Worm (Caenorhabditis elegans) whole organism, mixed stage, embryonic: ENCODE results near the gene H43E16.1.

ENCODE experiments used
- M03D4.4 ChIP-seq: sonication (generic microtip); optimal IDR thresholded peaks from 2 replicates; lab custom pipeline; 2017; ENCODE audit warnings: mild to moderate bottlenecking, missing genetic modification characterization, missing compliant biosample characterization
- bed-3 ChIP-seq: fragments of 200-800 bp; sonication (Bioruptor generic); optimal IDR thresholded peaks from 3 replicates; lab custom pipeline; 2018; ENCODE audit warnings: mild to moderate bottlenecking, missing genetic modification characterization, moderate library complexity, missing compliant biosample characterization
- ceh-39 ChIP-seq: fragments of 150-350 bp; optimal IDR thresholded peaks from 2 replicates; lab custom pipeline; 2014; ENCODE audit warnings: missing biosample characterization, missing genetic modification characterization
- ceh-43 ChIP-seq: fragments of 200-800 bp; sonication (Bioruptor generic); optimal IDR thresholded peaks from 2 replicates; lab custom pipeline; 2018; ENCODE audit warnings: mild to moderate bottlenecking, missing genetic modification characterization, moderate library complexity, missing compliant biosample characterization
- ces-1 ChIP-seq: fragments of 150-350 bp; optimal IDR thresholded peaks from 2 replicates; lab custom pipeline; 2014; ENCODE audit warnings: missing biosample characterization, missing genetic modification reagents, missing genetic modification characterization
- cnd-1 ChIP-seq: fragments of 200-800 bp; sonication (Bioruptor generic); optimal IDR thresholded peaks from 2 replicates; lab custom pipeline; 2018; ENCODE audit warnings: mild to moderate bottlenecking, missing genetic modification characterization, missing compliant biosample characterization
- drap-1 ChIP-seq: fragments of 200-800 bp; sonication (Bioruptor generic); optimal IDR thresholded peaks from 3 replicates; lab custom pipeline; 2018; ENCODE audit warnings: mild to moderate bottlenecking, missing genetic modification characterization, missing compliant biosample characterization
- elt-1 ChIP-seq: sonication (generic microtip); optimal IDR thresholded peaks from 2 replicates; lab custom pipeline; 2017; ENCODE audit warnings: missing genetic modification characterization, mild to moderate bottlenecking, missing compliant biosample characterization, antibody characterized with exemption, moderate library complexity, borderline replicate concordance; ENCODE audit not compliant: insufficient read depth
- elt-3 ChIP-seq: fragments of 150-350 bp; optimal IDR thresholded peaks from 2 replicates; lab custom pipeline; 2014; ENCODE audit warnings: missing biosample characterization, missing genetic modification characterization
- flh-1 ChIP-seq: fragments of 200-800 bp; sonication (Bioruptor generic); optimal IDR thresholded peaks from 2 replicates; lab custom pipeline; 2018; ENCODE audit warnings: mild to moderate bottlenecking, missing genetic modification characterization, moderate library complexity, missing compliant biosample characterization
- hlh-1 ChIP-seq: fragments of 150-350 bp; optimal IDR thresholded peaks from 2 replicates; lab custom pipeline; 2014; ENCODE audit warnings: missing biosample characterization, missing genetic modification reagents, missing genetic modification characterization
- lin-13 ChIP-seq: fragments of 150-350 bp; optimal IDR thresholded peaks from 2 replicates; lab custom pipeline; 2014; ENCODE audit warnings: missing biosample characterization, missing genetic modification characterization
- lin-32 ChIP-seq: fragments of 200-800 bp; sonication (Bioruptor generic); optimal IDR thresholded peaks from 2 replicates; lab custom pipeline; 2018; ENCODE audit warnings: mild to moderate bottlenecking, missing genetic modification characterization, missing compliant biosample characterization
- mls-2 ChIP-seq: sonication (generic microtip); optimal IDR thresholded peaks from 2 replicates; lab custom pipeline; 2016; ENCODE audit warnings: mild to moderate bottlenecking, missing genetic modification characterization, moderate library complexity, missing compliant biosample characterization
- nhr-12 ChIP-seq: fragments of 150-350 bp; optimal IDR thresholded peaks from 2 replicates; lab custom pipeline; 2014; ENCODE audit warnings: missing biosample characterization, missing genetic modification characterization
- nhr-28 ChIP-seq: fragments of 150-350 bp; optimal IDR thresholded peaks from 2 replicates; lab custom pipeline; 2014; ENCODE audit warnings: missing biosample characterization, missing genetic modification characterization
- nhr-76 ChIP-seq: sonication (generic microtip); optimal IDR thresholded peaks from 2 replicates; lab custom pipeline; 2017; ENCODE audit warnings: missing biosample characterization, missing genetic modification characterization
- snpc-4 ChIP-seq: fragments of 150-350 bp; optimal IDR thresholded peaks from 2 replicates; lab custom pipeline; 2014; ENCODE audit warnings: missing biosample characterization, missing genetic modification characterization
- sptf-1 ChIP-seq: sonication (generic microtip); optimal IDR thresholded peaks from 2 replicates; lab custom pipeline; 2017; ENCODE audit warnings: mild to moderate bottlenecking, missing genetic modification characterization, moderate library complexity, missing compliant biosample characterization
- tbx-8 ChIP-seq: fragments of 200-800 bp; sonication (Bioruptor generic); optimal IDR thresholded peaks from 2 replicates; lab custom pipeline; 2018; ENCODE audit warnings: mild to moderate bottlenecking, missing genetic modification characterization, moderate library complexity, missing compliant biosample characterization
- unc-120 ChIP-seq: sonication (generic microtip); optimal IDR thresholded peaks from 2 replicates; lab custom pipeline; 2017; ENCODE audit warnings: missing genetic modification characterization, missing compliant biosample characterization; ENCODE audit not compliant: poor library complexity, severe bottlenecking
- unc-39 ChIP-seq: fragments of 150-350 bp; optimal IDR thresholded peaks from 2 replicates; lab custom pipeline; 2014; ENCODE audit warnings: missing biosample characterization, missing genetic modification characterization
- unc-62 ChIP-seq: fragments of 150-350 bp; optimal IDR thresholded peaks from 2 replicates; lab custom pipeline; 2014; ENCODE audit warnings: missing biosample characterization, missing genetic modification reagents, missing genetic modification characterization
- ztf-11 ChIP-seq: fragments of 150-350 bp; optimal IDR thresholded peaks from 2 replicates; lab custom pipeline; 2014; ENCODE audit warnings: missing biosample characterization, missing genetic modification characterization

Gene H43E16.1

DNA sequence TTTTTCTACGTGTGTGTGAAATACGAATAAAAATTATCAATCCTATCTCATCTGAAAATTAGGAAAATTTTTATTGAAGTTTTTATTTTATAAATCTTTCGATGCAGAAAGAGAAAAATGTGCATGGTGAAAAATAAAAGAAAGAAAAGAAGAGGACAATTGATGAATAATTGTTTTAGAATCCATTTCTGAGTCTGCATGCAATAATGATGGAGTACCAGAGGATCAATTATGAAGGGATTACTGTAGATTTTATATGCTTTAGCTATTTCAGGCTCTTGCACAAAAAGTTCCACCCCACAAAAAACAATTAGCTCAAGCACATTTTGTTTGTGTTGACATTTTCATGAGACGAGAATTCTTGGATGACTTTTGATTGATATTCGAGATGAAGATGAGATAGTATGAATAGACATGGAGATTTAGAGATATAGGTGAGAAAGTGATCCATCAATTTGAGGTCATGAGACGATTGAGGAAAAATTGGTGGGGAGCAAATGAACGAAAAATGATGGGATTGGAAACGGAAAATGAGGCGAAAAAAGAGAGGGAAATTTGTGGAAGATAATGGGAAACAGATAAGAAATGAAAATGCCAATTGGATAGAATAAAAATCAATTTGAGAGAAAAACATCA, 31.6 kb downstream of the H43E16.1 start, which contains the start of gene rpy-1:
rpy-1 (minus strand) TSS at position 51 of the 636 bp plus-strand sequence.
- TF ChIP-seq lin-13 (no peak), unc-120 (tag; lab: Kevin White, UChicago) (peak; percentile 35), cnd-1 (tag; lab: Kevin White, UChicago) (no peak), nhr-76 (tag; lab: Kevin White, UChicago) (no peak), lin-32 (GFP tag; lab: Kevin White, UChicago) (no peak), ztf-11 (no peak), elt-3 (tag; lab: Kevin White, UChicago) (no peak), ceh-43 (GFP tag; lab: Kevin White, UChicago) (no peak), drap-1 (GFP tag; lab: Kevin White, UChicago) (no peak), nhr-12 (no peak), unc-62 (GFP tag; lab: Kevin White, UChicago) (peak; percentile 85), elt-1 (tag; lab: Kevin White, UChicago) (no peak), mls-2 (tag; lab: Kevin White, UChicago) (no peak), sptf-1 (tag; lab: Kevin White, UChicago) (no peak)

DNA sequence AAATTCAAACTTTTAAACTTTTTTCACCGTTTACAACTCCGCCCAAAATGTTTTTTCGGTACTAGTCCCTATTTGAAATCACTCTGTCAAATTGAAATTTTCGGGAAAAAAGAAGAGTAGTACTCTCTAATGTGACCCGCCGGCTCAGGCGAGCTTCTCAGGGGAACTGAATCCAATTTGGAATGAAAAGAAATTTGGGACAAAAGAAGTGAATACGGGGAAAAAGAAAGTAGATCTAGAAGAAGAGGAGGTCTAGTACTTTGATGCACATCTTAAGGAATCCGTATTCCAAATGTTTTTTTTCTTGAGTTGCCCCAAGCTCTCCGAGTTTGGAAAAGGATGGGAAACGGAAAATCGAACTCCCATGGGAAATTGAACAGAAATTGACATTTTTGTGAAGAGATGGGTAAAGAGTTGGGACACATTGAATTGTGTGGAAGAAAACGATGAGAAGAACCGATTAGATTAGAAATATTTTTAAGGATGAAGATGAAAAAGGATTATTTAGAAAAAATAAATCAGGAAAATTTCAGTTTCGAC, 32.6 kb downstream of the H43E16.1 start:
- TF ChIP-seq ces-1 (GFP tag; lab: Kevin White, UChicago) (peak; percentile 82), snpc-4 (no peak), mls-2 (tag; lab: Kevin White, UChicago) (no peak)
- TF ChIP-seq, all 35 proteins: peak for 1

DNA sequence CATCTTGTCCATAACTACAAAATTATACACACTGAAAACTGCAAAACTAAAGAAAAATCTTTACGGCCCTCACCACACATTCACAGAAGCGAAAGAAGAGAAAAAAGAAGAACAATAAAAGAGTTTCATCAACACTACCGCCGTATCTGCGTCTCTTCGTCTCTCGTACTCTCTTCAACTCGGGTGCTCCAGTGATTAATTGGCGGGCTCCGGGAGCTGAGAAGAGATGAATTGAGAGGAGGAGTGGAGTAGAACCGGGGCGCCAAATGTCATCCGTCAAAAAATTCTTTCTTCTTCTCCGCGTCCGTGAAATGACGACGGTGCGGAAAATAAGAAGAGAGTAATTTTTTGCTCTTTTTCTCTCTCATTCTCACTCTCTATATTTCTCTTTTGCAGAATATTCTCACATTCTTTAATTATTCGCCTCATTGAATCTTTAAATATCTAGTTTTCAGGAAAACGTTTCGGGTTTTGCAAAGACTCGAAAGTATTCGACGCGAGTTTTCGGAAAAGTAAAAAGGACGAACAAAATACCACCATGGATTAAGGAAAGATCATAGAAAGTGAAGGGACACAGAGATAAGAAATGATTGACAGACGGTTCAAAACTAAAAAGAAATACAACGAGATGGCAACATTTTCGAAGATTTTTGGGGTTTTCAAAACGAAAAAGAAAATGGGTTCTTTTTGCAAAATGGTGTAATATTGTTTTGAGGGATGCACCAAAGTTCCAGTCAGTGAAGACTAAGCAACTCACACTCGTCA, 33.6 kb downstream of the H43E16.1 start:
- no peak for TF ChIP-seq tbx-8 (GFP tag; lab: Kevin White, UChicago)
- TF ChIP-seq M03D4.4: no peak
- no peak for TF ChIP-seq elt-3 (tag; lab: Kevin White, UChicago)
- no peak for TF ChIP-seq mls-2 (tag; lab: Kevin White, UChicago)
- TF ChIP-seq nhr-28: no peak
- TF ChIP-seq ceh-39: no peak
- TF ChIP-seq ztf-11: no peak
- TF ChIP-seq ces-1 (GFP tag; lab: Kevin White, UChicago): peak; percentile 49
- TF ChIP-seq flh-1 (GFP tag; lab: Kevin White, UChicago): no peak
- peak; percentile 61 for TF ChIP-seq hlh-1
- TF ChIP-seq bed-3 (GFP tag; lab: Kevin White, UChicago): no peak
- peak; percentile 50 for TF ChIP-seq unc-62 (GFP tag; lab: Kevin White, UChicago)
- TF ChIP-seq unc-120 (tag; lab: Kevin White, UChicago): peak; percentile 34
- TF ChIP-seq ceh-43 (GFP tag; lab: Kevin White, UChicago): no peak

DNA sequence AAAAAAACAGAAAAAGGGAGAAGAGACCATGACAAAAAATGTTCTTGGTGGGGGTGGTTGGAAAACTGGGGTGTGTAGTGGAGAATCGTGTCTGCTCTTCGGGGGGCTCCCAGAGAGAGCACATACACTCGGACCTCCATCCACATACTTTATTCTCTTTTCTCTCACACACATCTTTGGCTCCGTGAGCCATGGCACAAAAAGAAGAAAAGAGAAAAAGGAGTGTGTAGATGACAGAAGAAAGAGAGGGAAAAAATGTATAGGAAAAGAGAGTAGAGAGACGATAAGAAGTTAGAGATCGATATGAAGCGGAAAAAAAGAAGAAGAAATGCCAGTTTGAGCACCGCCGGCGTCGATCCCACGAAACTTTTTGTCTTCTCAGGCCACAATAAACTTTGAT, 34.9 kb downstream of the H43E16.1 start:
- TF ChIP-seq unc-39 (tag; lab: Kevin White, UChicago): no peak
- no peak for TF ChIP-seq bed-3 (GFP tag; lab: Kevin White, UChicago)
- peak; percentile 90 for TF ChIP-seq unc-120 (tag; lab: Kevin White, UChicago)
- TF ChIP-seq unc-62 (GFP tag; lab: Kevin White, UChicago): peak; percentile 21

DNA sequence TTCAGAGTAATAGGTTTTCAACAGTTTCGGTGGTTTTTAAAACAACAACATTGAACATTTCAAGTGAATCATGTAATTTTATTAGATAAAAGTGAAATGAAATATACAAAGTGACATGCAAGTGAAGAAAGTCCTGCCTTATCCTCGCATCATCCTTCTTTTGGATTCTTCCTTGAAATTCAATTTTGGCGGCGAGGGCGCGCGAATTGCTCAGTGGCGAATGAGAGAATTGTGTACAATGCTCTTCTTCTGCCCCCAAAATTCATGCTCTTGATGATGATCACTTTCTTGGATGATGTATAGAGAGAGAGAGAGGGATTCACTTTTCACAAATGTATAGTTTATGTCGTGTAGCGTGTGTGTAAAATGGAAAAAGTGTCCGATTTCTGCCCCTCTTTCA, 35.6 kb downstream of the H43E16.1 start:
- TF ChIP-seq snpc-4 (no peak), ces-1 (GFP tag; lab: Kevin White, UChicago) (peak; percentile 96)

DNA sequence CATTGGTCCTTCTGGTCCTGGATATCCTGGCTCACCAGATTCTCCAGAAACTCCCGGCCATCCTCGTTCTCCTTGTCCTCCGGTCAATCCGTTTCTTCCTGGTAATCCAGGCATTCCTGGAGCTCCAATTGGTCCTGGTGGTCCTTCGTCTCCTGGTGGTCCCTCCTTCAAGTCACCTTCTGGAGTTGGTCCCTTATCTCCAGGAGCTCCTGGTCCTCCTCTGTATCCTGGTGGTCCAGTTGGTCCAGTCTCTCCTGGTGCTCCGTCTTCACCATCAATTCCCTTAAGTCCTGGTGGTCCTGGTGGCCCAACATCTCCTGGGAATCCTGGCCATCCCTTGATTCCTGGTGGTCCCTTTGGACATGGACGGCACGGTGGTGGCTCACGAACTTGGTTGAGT, 36.5 kb downstream of the H43E16.1 start:
- TF ChIP-seq ceh-43 (GFP tag; lab: Kevin White, UChicago) (no peak), tbx-8 (GFP tag; lab: Kevin White, UChicago) (no peak), hlh-1 (no peak), M03D4.4 (no peak), elt-1 (tag; lab: Kevin White, UChicago) (no peak), unc-120 (tag; lab: Kevin White, UChicago) (no peak), unc-62 (GFP tag; lab: Kevin White, UChicago) (no peak)
